Fruit fly (Drosophila melanogaster): ENCODE measurements around the gene Blos2.

Blos2 gene

dm6 chr3L:11074043-11074853, 12.9 kb downstream of the Blos2 start, which contains the start of the genes Pfdn2 and Noc1 (continued):
- TF ChIP-seq chn (GFP tag; optimal IDR thresholded peaks at IDR 0.05) (no peak), p53 (GFP tag; optimal IDR thresholded peaks at IDR 0.05) (no peak), CG34224 (GFP tag; IDR thresholded peaks at IDR 0.05; ENCODE audit: partially characterized antibody) (no peak), nerfin-1 (tag; optimal IDR thresholded peaks at IDR 0.05) (no peak), CG30431 (GFP tag; optimal IDR thresholded peaks at IDR 0.05) (no peak), CG7372 (GFP tag; IDR thresholded peaks at IDR 0.05) (no peak), HLH54F (GFP tag; optimal IDR thresholded peaks at IDR 0.05) (no peak), pros (GFP tag; optimal IDR thresholded peaks at IDR 0.05) (no peak), Nf-YB (GFP tag; optimal IDR thresholded peaks at IDR 0.05) (no peak), CG7357 (GFP tag; IDR thresholded peaks at IDR 0.05) (peak; percentile 49; the same call in 1 of the 3 replicates), Aef1 (GFP tag; IDR thresholded peaks at IDR 0.05) (peak; percentile 55; the same call in 1 of the 3 replicates), tup (GFP tag; optimal IDR thresholded peaks at IDR 0.05) (no peak), Asciz (GFP tag; optimal IDR thresholded peaks at IDR 0.05) (no peak), GATAe (GFP tag; conservative IDR thresholded peaks at IDR 0.05) (no peak), jing (GFP tag; optimal IDR thresholded peaks at IDR 0.05) (no peak), HmgZ (tag; optimal IDR thresholded peaks at IDR 0.05) (peak; percentile 36), cwo (GFP tag; optimal IDR thresholded peaks at IDR 0.05) (peak; percentile 82), h (optimal IDR thresholded peaks at IDR 0.05) (no peak), sisA (GFP tag; IDR thresholded peaks at IDR 0.05) (peak; percentile 59), H2.0 (GFP tag; IDR thresholded peaks at IDR 0.05) (no peak), rib (GFP tag; IDR thresholded peaks at IDR 0.05) (no peak), pzg (GFP tag; optimal IDR thresholded peaks at IDR 0.05) (peak; percentile 37), BEAF-32 (GFP tag; optimal IDR thresholded peaks at IDR 0.05) (peak; percentile 16), Lim3 (GFP tag; IDR thresholded peaks at IDR 0.05) (no peak), grn (GFP tag; optimal IDR thresholded peaks at IDR 0.05) (no peak), stc (GFP tag; IDR thresholded peaks at IDR 0.05) (0 out of 2 replicates have a peak, but pooled peaks have one; percentile 25), vnd (GFP tag; IDR thresholded peaks at IDR 0.05; ENCODE audit: partially characterized antibody) (0 out of 3 replicates have a peak, but pooled peaks have one; percentile 12), Dbx (GFP tag; IDR thresholded peaks at IDR 0.05) (0 out of 3 replicates have a peak, but pooled peaks have one; percentile 31), ab (GFP tag; optimal IDR thresholded peaks at IDR 0.05) (no peak), CG6254 (GFP tag; optimal IDR thresholded peaks at IDR 0.05) (no peak), CG8388 (GFP tag; optimal IDR thresholded peaks at IDR 0.05) (no peak), Jarid2 (GFP tag; optimal IDR thresholded peaks at IDR 0.05) (no peak), Oaz (GFP tag; IDR thresholded peaks at IDR 0.05) (no peak), Hand (GFP tag; optimal IDR thresholded peaks at IDR 0.05) (no peak), org-1 (GFP tag; optimal IDR thresholded peaks at IDR 0.05) (no peak), cas (GFP tag; IDR thresholded peaks at IDR 0.05) (0 out of 2 replicates have a peak, but pooled peaks have one; percentile 7), sima (GFP tag; optimal IDR thresholded peaks at IDR 0.05) (no peak), odd (GFP tag; optimal IDR thresholded peaks at IDR 0.05) (no peak), mld (GFP tag; IDR thresholded peaks at IDR 0.05; ENCODE audit: partially characterized antibody) (no peak), CG13424 (tag; optimal IDR thresholded peaks at IDR 0.05) (peak; percentile 73), Hmx (GFP tag; optimal IDR thresholded peaks at IDR 0.05) (no peak), CG13123 (GFP tag; optimal IDR thresholded peaks at IDR 0.05) (no peak), CrebB (tag; optimal IDR thresholded peaks at IDR 0.05) (no peak), Lpt (GFP tag; optimal IDR thresholded peaks at IDR 0.05) (no peak), CG8478 (optimal IDR thresholded peaks at IDR 0.05) (no peak), Bteb2 (GFP tag; optimal IDR thresholded peaks at IDR 0.05) (no peak), Dll (GFP tag; IDR thresholded peaks at IDR 0.05; ENCODE audit: partially characterized antibody) (no peak), gcm2 (GFP tag; optimal IDR thresholded peaks at IDR 0.05) (no peak), repo (GFP tag; optimal IDR thresholded peaks at IDR 0.05) (no peak), Sin3A (optimal IDR thresholded peaks at IDR 0.05) (peak; percentile 5)
